Fruit fly (Drosophila melanogaster) whole organism, embryonic: ENCODE results near the gene Indy.
A peak's percentile ranks its signal among the peaks of the same experiment; 100 is the strongest.

Experiments used
- Awh ChIP-seq: fragments of 200-800 bp; sonication (Bioruptor generic); IDR thresholded peaks from 2 replicates; pipeline ENCODE4, ENCODE4 v1.3.6; 2022; ENCODE audit warnings: missing biosample characterization, missing genetic modification characterization
- Bdp1 ChIP-seq: fragments of 200-800 bp; sonication (Bioruptor generic); optimal IDR thresholded peaks from 3 replicates; lab custom pipeline; 2016; ENCODE audit warnings: missing biosample characterization, missing genetic modification characterization
- CG10543 ChIP-seq: fragments of 200-800 bp; sonication (Bioruptor generic); optimal IDR thresholded peaks from 3 replicates; lab custom pipeline; 2017; ENCODE audit warnings: missing biosample characterization, mild to moderate bottlenecking, missing genetic modification characterization, moderate library complexity
- CG11560 ChIP-seq: fragments of 200-800 bp; sonication (Bioruptor generic); IDR thresholded peaks from 3 replicates; pipeline ENCODE4 v1.3.6; 2022; ENCODE audit warnings: missing biosample characterization, missing genetic modification characterization
- CG13296 ChIP-seq: fragments of 200-800 bp; sonication (Bioruptor generic); optimal IDR thresholded peaks from 3 replicates; lab custom pipeline; 2018; ENCODE audit warnings: missing biosample characterization, mild to moderate bottlenecking, missing genetic modification characterization
- CG14050 ChIP-seq: fragments of 200-800 bp; sonication (Bioruptor generic); IDR thresholded peaks from 3 replicates; pipeline ENCODE4 v1.3.6; 2022; ENCODE audit warnings: missing biosample characterization, missing genetic modification characterization
- CG14441 ChIP-seq: fragments of 200-800 bp; sonication (Bioruptor generic); IDR thresholded peaks from 2 replicates; pipeline ENCODE4 v1.3.6; 2022; ENCODE audit warnings: missing biosample characterization, missing genetic modification characterization
- CG14965 ChIP-seq: fragments of 200-800 bp; sonication (Bioruptor generic); optimal IDR thresholded peaks from 2 replicates; lab custom pipeline; 2016; ENCODE audit warnings: missing biosample characterization, missing genetic modification characterization, borderline replicate concordance
- CG17186 ChIP-seq: fragments of 200-800 bp; sonication (Bioruptor generic); optimal IDR thresholded peaks from 3 replicates; lab custom pipeline; 2017; ENCODE audit warnings: missing biosample characterization, missing genetic modification reagents, missing genetic modification characterization
- CG17829 ChIP-seq: fragments of 200-800 bp; optimal IDR thresholded peaks from 2 replicates; lab custom pipeline; 2019; ENCODE audit warnings: missing biosample characterization, mild to moderate bottlenecking, missing genetic modification characterization, moderate library complexity
- CG18476 ChIP-seq: fragments of 200-800 bp; sonication (Bioruptor generic); optimal IDR thresholded peaks from 2 replicates; lab custom pipeline; 2016; ENCODE audit warnings: missing biosample characterization, mild to moderate bottlenecking, missing genetic modification characterization
- CG2120 ChIP-seq: fragments of 200-800 bp; sonication (Bioruptor generic); optimal IDR thresholded peaks from 3 replicates; lab custom pipeline; 2016; ENCODE audit warnings: missing biosample characterization, missing genetic modification characterization
- CG2199 ChIP-seq: fragments of 200-800 bp; sonication (Bioruptor generic); IDR thresholded peaks from 3 replicates; pipeline ENCODE4 v1.3.6; 2022; ENCODE audit warnings: missing biosample characterization, missing genetic modification characterization
- CG32772 ChIP-seq: fragments of 200-800 bp; sonication (Bioruptor generic); IDR thresholded peaks from 2 replicates; pipeline ENCODE4 v1.3.6; 2022; ENCODE audit warnings: missing biosample characterization, missing genetic modification characterization
- CG3838 ChIP-seq: fragments of 200-800 bp; sonication (Bioruptor generic); optimal IDR thresholded peaks from 3 replicates; lab custom pipeline; 2016; ENCODE audit warnings: missing biosample characterization, missing genetic modification characterization
- CG6854 ChIP-seq: fragments of 200-800 bp; sonication (Bioruptor generic); optimal IDR thresholded peaks from 3 replicates; lab custom pipeline; 2017; ENCODE audit warnings: missing biosample characterization, mild to moderate bottlenecking, missing genetic modification characterization
- CG7372 ChIP-seq: fragments of 200-800 bp; sonication (Bioruptor generic); IDR thresholded peaks from 2 replicates; pipeline ENCODE4 v1.3.6; 2022; ENCODE audit warnings: missing biosample characterization, missing genetic modification characterization
- CG7839 ChIP-seq: fragments of 200-800 bp; sonication (Bioruptor generic); optimal IDR thresholded peaks from 3 replicates; lab custom pipeline; 2018; ENCODE audit warnings: missing biosample characterization, mild to moderate bottlenecking, missing genetic modification characterization, moderate library complexity
- CG8478 ChIP-seq: fragments of >200 bp; optimal IDR thresholded peaks from 2 replicates; lab custom pipeline; 2018
- CG8924 ChIP-seq: fragments of 200-800 bp; optimal IDR thresholded peaks from 3 replicates; lab custom pipeline; 2019; ENCODE audit warnings: missing biosample characterization, mild to moderate bottlenecking, missing genetic modification characterization, moderate library complexity
- Chrac-16 ChIP-seq: fragments of 200-800 bp; sonication (Bioruptor generic); optimal IDR thresholded peaks from 3 replicates; lab custom pipeline; 2016; ENCODE audit warnings: missing biosample characterization, missing genetic modification characterization
- D ChIP-seq, 2 experiments: fragments of 200-800 bp in 1 of 2; fragments of >200 bp in 1 of 2; sonication (Bioruptor generic) in 1 of 2; optimal IDR thresholded peaks; 2 replicates in 1 of 2; 3 replicates in 1 of 2; lab custom pipeline; 2017; ENCODE audit warnings: mild to moderate bottlenecking in 1 of 2, missing biosample characterization in 1 of 2, missing genetic modification characterization in 1 of 2, missing genetic modification reagents in 1 of 2
- Deaf1 ChIP-seq: fragments of 200-800 bp; optimal IDR thresholded peaks from 3 replicates; lab custom pipeline; 2019; ENCODE audit warnings: missing biosample characterization, mild to moderate bottlenecking, missing genetic modification characterization, moderate library complexity
- Doc2 ChIP-seq: fragments of 200-800 bp; sonication (Bioruptor generic); IDR thresholded peaks from 2 replicates; pipeline ENCODE4 v1.3.6; 2022; ENCODE audit warnings: missing biosample characterization, missing genetic modification characterization
- Ets65A ChIP-seq: fragments of 200-800 bp; sonication (Bioruptor generic); peaks from one replicate; lab custom pipeline; 2016; ENCODE audit warnings: missing biosample characterization, missing genetic modification characterization
- Gug ChIP-seq: fragments of 200-800 bp; sonication (Bioruptor generic); IDR thresholded peaks from 4 replicates; pipeline ENCODE4 v1.3.6; 2022; ENCODE audit warnings: missing biosample characterization, missing genetic modification characterization
- Hsf ChIP-seq: fragments of 200-800 bp; sonication (Bioruptor generic); optimal IDR thresholded peaks from 3 replicates; lab custom pipeline; 2016; ENCODE audit warnings: missing biosample characterization, missing genetic modification characterization
- Nf-YB ChIP-seq: fragments of 200-800 bp; sonication (Bioruptor generic); optimal IDR thresholded peaks from 3 replicates; lab custom pipeline; 2019; ENCODE audit warnings: missing biosample characterization, mild to moderate bottlenecking, missing genetic modification characterization, moderate library complexity
- Nf-YC ChIP-seq: fragments of 200-800 bp; optimal IDR thresholded peaks from 3 replicates; lab custom pipeline; 2019; ENCODE audit warnings: missing biosample characterization, mild to moderate bottlenecking, missing genetic modification characterization, moderate library complexity
- Sin3A ChIP-seq: fragments of >200 bp; optimal IDR thresholded peaks from 2 replicates; lab custom pipeline; 2018
- Ssrp ChIP-seq: fragments of 200-800 bp; sonication (Bioruptor generic); optimal IDR thresholded peaks from 2 replicates; lab custom pipeline; 2018; ENCODE audit warnings: missing biosample characterization, mild to moderate bottlenecking, missing genetic modification characterization, moderate library complexity
- ac ChIP-seq: fragments of 200-800 bp; sonication (Bioruptor generic); optimal IDR thresholded peaks from 3 replicates; lab custom pipeline; 2017; ENCODE audit warnings: missing biosample characterization, mild to moderate bottlenecking, missing genetic modification characterization
- al ChIP-seq: fragments of 200-800 bp; sonication (Bioruptor generic); IDR thresholded peaks from 2 replicates; pipeline ENCODE4 v1.3.6; 2022; ENCODE audit warnings: missing biosample characterization, missing genetic modification characterization
- cg ChIP-seq: fragments of 200-800 bp; sonication (Bioruptor generic); optimal IDR thresholded peaks from 3 replicates; lab custom pipeline; 2019; ENCODE audit warnings: missing biosample characterization, mild to moderate bottlenecking, missing genetic modification characterization, moderate library complexity
- chinmo ChIP-seq: fragments of 200-800 bp; sonication (Bioruptor generic); IDR thresholded peaks from 4 replicates; pipeline ENCODE4 v1.3.6; 2022; ENCODE audit warnings: missing biosample characterization, missing genetic modification characterization; ENCODE audit not compliant: partially characterized antibody
- ci ChIP-seq: fragments of 200-800 bp; sonication (Bioruptor generic); IDR thresholded peaks from 3 replicates; pipeline ENCODE4 v1.3.6; 2022; ENCODE audit warnings: missing biosample characterization, missing genetic modification characterization
- crol ChIP-seq: fragments of 200-800 bp; sonication (Bioruptor generic); IDR thresholded peaks from 2 replicates; pipeline ENCODE4 v1.3.6; 2022; ENCODE audit warnings: missing biosample characterization, missing genetic modification characterization
- dati ChIP-seq: fragments of 200-800 bp; sonication (Bioruptor generic); IDR thresholded peaks from 2 replicates; pipeline ENCODE4 v1.3.6; 2022; ENCODE audit warnings: missing biosample characterization, missing genetic modification characterization
- dimm ChIP-seq: fragments of 200-800 bp; sonication (Bioruptor generic); IDR thresholded peaks from 2 replicates; pipeline ENCODE4 v1.3.6; 2022; ENCODE audit warnings: missing biosample characterization, missing genetic modification characterization
- ewg ChIP-seq: fragments of 200-800 bp; sonication (Bioruptor generic); optimal IDR thresholded peaks from 3 replicates; lab custom pipeline; 2017; ENCODE audit warnings: mild to moderate bottlenecking, missing biosample characterization, missing genetic modification reagents, missing genetic modification characterization
- fd102C ChIP-seq: fragments of 200-800 bp; sonication (Bioruptor generic); optimal IDR thresholded peaks from 2 replicates; lab custom pipeline; 2018; ENCODE audit warnings: missing biosample characterization, mild to moderate bottlenecking, missing genetic modification characterization, moderate library complexity
- h ChIP-seq: fragments of >200 bp; optimal IDR thresholded peaks from 2 replicates; lab custom pipeline; 2017
- hth ChIP-seq: fragments of >200 bp; optimal IDR thresholded peaks from 2 replicates; lab custom pipeline; 2017; ENCODE audit warnings: inconsistent platforms
- inv ChIP-seq: fragments of 200-800 bp; sonication (Bioruptor generic); IDR thresholded peaks from 2 replicates; pipeline ENCODE4 v1.3.6; 2022; ENCODE audit warnings: missing biosample characterization, missing genetic modification characterization; ENCODE audit not compliant: partially characterized antibody
- nerfin-2 ChIP-seq: fragments of 200-800 bp; sonication (Bioruptor generic); IDR thresholded peaks from 2 replicates; pipeline ENCODE4 v1.3.6; 2022; ENCODE audit warnings: missing biosample characterization, missing genetic modification characterization; ENCODE audit not compliant: partially characterized antibody
- nom ChIP-seq: fragments of 200-800 bp; sonication (Bioruptor generic); optimal IDR thresholded peaks from 2 replicates; lab custom pipeline; 2017; ENCODE audit warnings: missing biosample characterization, missing genetic modification characterization, mild to moderate bottlenecking, moderate library complexity, missing genetic modification reagents
- otp ChIP-seq: fragments of 200-800 bp; sonication (Bioruptor generic); IDR thresholded peaks from 3 replicates; pipeline ENCODE4, ENCODE4 v1.3.6; 2022; ENCODE audit warnings: missing biosample characterization, missing genetic modification characterization
- pros ChIP-seq: fragments of 200-800 bp; sonication (Bioruptor generic); optimal IDR thresholded peaks from 3 replicates; lab custom pipeline; 2019; ENCODE audit warnings: missing biosample characterization, mild to moderate bottlenecking, missing genetic modification characterization, moderate library complexity
- rib ChIP-seq: fragments of 200-800 bp; sonication (Bioruptor generic); IDR thresholded peaks from 2 replicates; pipeline ENCODE4 v1.3.6; 2022; ENCODE audit warnings: missing biosample characterization, missing genetic modification characterization
- sens ChIP-seq: fragments of 200-800 bp; sonication (Bioruptor generic); peaks from one replicate; lab custom pipeline; 2016; ENCODE audit warnings: missing biosample characterization, missing genetic modification characterization
- sens-2 ChIP-seq: fragments of 200-800 bp; sonication (Bioruptor generic); IDR thresholded peaks from 2 replicates; pipeline ENCODE4 v1.3.6; 2022; ENCODE audit warnings: missing biosample characterization, missing genetic modification characterization
- slou ChIP-seq: fragments of 200-800 bp; sonication (Bioruptor generic); optimal IDR thresholded peaks from 3 replicates; lab custom pipeline; 2016; ENCODE audit warnings: missing biosample characterization, missing genetic modification characterization
- so ChIP-seq: fragments of 200-800 bp; sonication (Bioruptor generic); IDR thresholded peaks from 3 replicates; pipeline ENCODE4 v1.3.6; 2022; ENCODE audit warnings: missing biosample characterization, missing genetic modification characterization
- tgo ChIP-seq: fragments of 200-800 bp; sonication (Bioruptor generic); IDR thresholded peaks from 3 replicates; pipeline ENCODE4 v1.3.6; 2022; ENCODE audit warnings: missing biosample characterization, missing genetic modification characterization

The Indy gene

DNA sequence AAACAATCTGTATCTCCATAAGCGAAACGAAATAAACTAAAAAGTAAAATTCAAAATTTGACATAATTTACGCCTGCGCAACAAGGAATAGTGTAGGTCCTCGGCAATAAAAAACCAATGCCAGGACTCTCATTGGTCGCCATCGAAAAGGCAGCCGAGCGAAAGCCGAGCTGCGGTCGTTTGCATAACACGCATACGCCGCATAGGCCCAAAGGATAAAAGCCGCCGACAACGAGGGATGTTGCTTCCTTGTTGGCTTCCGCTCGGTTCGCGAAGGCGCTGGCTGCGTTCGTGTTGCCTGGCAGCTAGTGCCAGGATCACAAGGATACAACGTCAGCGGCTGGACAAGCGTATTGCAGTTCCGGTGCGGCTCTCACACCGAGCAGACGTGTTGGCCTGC lies 14.4 kb upstream of the Indy start:
- TF ChIP-seq Ets65A (GFP tag; lab: Kevin White, UChicago) = peak; percentile 46
- peak; percentile 92 for TF ChIP-seq Nf-YC (tag; lab: Kevin White, UChicago)
- TF ChIP-seq ci (GFP tag; lab: Robert Waterston, UW) = no peak
- no peak for TF ChIP-seq CG10543
- no peak for TF ChIP-seq inv (GFP tag; lab: Robert Waterston, UW)
- no peak for TF ChIP-seq nom
- no peak for TF ChIP-seq CG11560 (tag; lab: Robert Waterston, UW)
- TF ChIP-seq tgo (GFP tag; lab: Robert Waterston, UW) = no peak
- TF ChIP-seq dimm (GFP tag; lab: Robert Waterston, UW) = no peak
- no peak for TF ChIP-seq ac (GFP tag; lab: Kevin White, UChicago)
- TF ChIP-seq so (GFP tag; lab: Robert Waterston, UW) = no peak
- no peak for TF ChIP-seq Bdp1 (GFP tag; lab: Kevin White, UChicago)
- TF ChIP-seq slou (GFP tag; lab: Kevin White, UChicago) = no peak
- peak; percentile 37 for TF ChIP-seq ewg
- TF ChIP-seq CG7372 = peak; percentile 75; the same call in 1 of the 2 replicates
- no peak for TF ChIP-seq sens-2 (GFP tag; lab: Robert Waterston, UW)
- no peak for TF ChIP-seq CG14050
- no peak for TF ChIP-seq CG2120 (GFP tag; lab: Kevin White, UChicago)
- peak; percentile 93 for TF ChIP-seq Deaf1 (tag; lab: Kevin White, UChicago)
- no peak for TF ChIP-seq fd102C (GFP tag; lab: Kevin White, UChicago)
- no peak for TF ChIP-seq al
- TF ChIP-seq Nf-YB (GFP tag; lab: Kevin White, UChicago) = peak; percentile 73
- no peak for TF ChIP-seq hth
- no peak for TF ChIP-seq rib (GFP tag; lab: Robert Waterston, UW)
- no peak for TF ChIP-seq Doc2 (GFP tag; lab: Robert Waterston, UW)
- TF ChIP-seq otp (GFP tag; lab: Robert Waterston, UW) = no peak
- no peak for TF ChIP-seq crol
- no peak for TF ChIP-seq h (lab: Kevin White, UChicago)

DNA sequence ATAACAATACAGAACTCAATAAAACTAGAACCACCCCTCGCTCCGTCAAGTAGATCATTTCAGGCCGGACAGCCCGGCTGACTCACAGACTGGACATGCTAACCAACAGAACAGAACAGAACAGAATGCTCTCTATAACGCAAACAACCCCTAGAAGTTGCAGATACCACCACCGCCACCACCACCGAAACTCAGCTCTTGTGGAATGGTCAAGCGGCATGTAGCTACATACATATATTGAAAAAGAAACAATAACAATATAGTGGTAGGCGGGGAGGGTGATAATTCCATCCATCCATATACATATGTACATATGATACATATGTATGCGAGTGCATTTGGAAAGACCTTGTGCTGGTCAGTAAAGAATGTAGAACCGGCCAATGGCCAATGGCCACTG lies 8.3 kb upstream of the Indy start:
- no peak for TF ChIP-seq CG17186 (GFP tag; lab: Kevin White, UChicago)
- TF ChIP-seq CG8478 (lab: Kevin White, UChicago) = no peak
- TF ChIP-seq CG17829 (tag; lab: Kevin White, UChicago) = no peak
- TF ChIP-seq nerfin-2 = no peak
- TF ChIP-seq Awh (GFP tag; lab: Robert Waterston, UW) = no peak
- no peak for TF ChIP-seq CG6854 (GFP tag; lab: Kevin White, UChicago)
- peak; percentile 90 for TF ChIP-seq Nf-YB (GFP tag; lab: Kevin White, UChicago)
- TF ChIP-seq CG7839 (tag; lab: Kevin White, UChicago) = no peak
- TF ChIP-seq sens = no peak
- TF ChIP-seq Hsf = no peak
- TF ChIP-seq Nf-YC (tag; lab: Kevin White, UChicago) = peak; percentile 84
- TF ChIP-seq Chrac-16 (GFP tag; lab: Kevin White, UChicago) = no peak
- no peak for TF ChIP-seq CG32772 (GFP tag; lab: Robert Waterston, UW)
- 0 out of 3 replicates have a peak, but pooled peaks have one; percentile 86 for TF ChIP-seq CG2199
- TF ChIP-seq D (optimal IDR thresholded peaks at IDR 0.05; lab: Kevin White, UChicago) = peak; percentile 45
- TF ChIP-seq D (GFP tag; optimal IDR thresholded peaks at IDR 0.05; lab: Kevin White, UChicago) = no peak
- TF ChIP-seq CG13296 (GFP tag; lab: Kevin White, UChicago) = no peak
- peak; percentile 49 for TF ChIP-seq CG18476 (GFP tag; lab: Kevin White, UChicago)
- TF ChIP-seq CG8924 (tag; lab: Kevin White, UChicago) = peak; percentile 53
- TF ChIP-seq Ssrp (tag; lab: Kevin White, UChicago) = no peak
- no peak for TF ChIP-seq Gug
- no peak for TF ChIP-seq CG14441 (GFP tag; lab: Robert Waterston, UW)
- peak; percentile 37 for TF ChIP-seq cg (GFP tag; lab: Kevin White, UChicago)
- TF ChIP-seq chinmo (GFP tag; lab: Robert Waterston, UW) = 0 out of 4 replicates have a peak, but pooled peaks have one; percentile 5
- no peak for TF ChIP-seq CG3838
- peak; percentile 62 for TF ChIP-seq pros (GFP tag; lab: Kevin White, UChicago)
- TF ChIP-seq dati = no peak
- no peak for TF ChIP-seq Sin3A (lab: Kevin White, UChicago)
- TF ChIP-seq CG14965 (GFP tag; lab: Kevin White, UChicago) = no peak
